Fruit fly (Drosophila melanogaster) Kc167 (cell line): Measurements from ENCODE around the gene CG8301.

ENCODE experiments used
- Myc ChIP-seq: fragments of >200 bp; optimal IDR thresholded peaks from 2 replicates; lab custom pipeline; 2017; ENCODE audit warnings: missing external identifiers
- Sin3A ChIP-seq: fragments of >200 bp; optimal IDR thresholded peaks from 2 replicates; lab custom pipeline; 2018; ENCODE audit warnings: missing external identifiers
- h ChIP-seq: fragments of >200 bp; optimal IDR thresholded peaks from 3 replicates; lab custom pipeline; 2018; ENCODE audit warnings: missing external identifiers
- insv ChIP-seq: fragments of >200 bp; optimal IDR thresholded peaks from 3 replicates; lab custom pipeline; 2018; ENCODE audit warnings: missing external identifiers
- psq ChIP-seq: fragments of >200 bp; optimal IDR thresholded peaks from 2 replicates; lab custom pipeline; 2017; ENCODE audit warnings: missing external identifiers
- ttk ChIP-seq: sonication (Bioruptor generic); optimal IDR thresholded peaks from 2 replicates; lab custom pipeline; 2017; ENCODE audit warnings: missing external identifiers

DNA sequence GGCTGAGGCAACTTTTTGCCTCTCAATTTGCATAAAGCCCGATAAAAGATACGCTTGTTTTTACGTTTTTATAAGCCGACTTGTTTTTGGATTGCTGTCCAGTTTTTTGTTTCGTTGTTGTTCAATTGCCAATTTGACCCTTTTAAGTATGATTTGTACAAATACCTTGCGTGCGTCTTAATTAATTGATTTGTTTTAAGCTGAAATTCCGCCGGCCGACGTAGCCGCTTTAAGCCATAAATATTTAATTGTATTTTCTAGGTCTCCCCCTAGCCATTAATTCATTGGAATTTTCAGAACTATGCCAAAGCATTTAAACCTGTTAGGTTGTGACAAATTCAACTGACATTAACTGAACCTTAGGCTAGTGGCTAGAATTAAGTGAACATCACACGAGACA is 15.5 kb downstream of the CG8301 start:
- TF ChIP-seq psq (lab: Kevin White, UChicago) = no peak
- TF ChIP-seq Sin3A (lab: Kevin White, UChicago) = no peak
- no peak for TF ChIP-seq h (lab: Kevin White, UChicago)
- no peak for TF ChIP-seq ttk
- TF ChIP-seq Myc (lab: Kevin White, UChicago) = no peak
- no peak for TF ChIP-seq insv (lab: Kevin White, UChicago)
